Worm (Caenorhabditis elegans): ENCODE data around the gene tebp-2.

Gene tebp-2

DNA sequence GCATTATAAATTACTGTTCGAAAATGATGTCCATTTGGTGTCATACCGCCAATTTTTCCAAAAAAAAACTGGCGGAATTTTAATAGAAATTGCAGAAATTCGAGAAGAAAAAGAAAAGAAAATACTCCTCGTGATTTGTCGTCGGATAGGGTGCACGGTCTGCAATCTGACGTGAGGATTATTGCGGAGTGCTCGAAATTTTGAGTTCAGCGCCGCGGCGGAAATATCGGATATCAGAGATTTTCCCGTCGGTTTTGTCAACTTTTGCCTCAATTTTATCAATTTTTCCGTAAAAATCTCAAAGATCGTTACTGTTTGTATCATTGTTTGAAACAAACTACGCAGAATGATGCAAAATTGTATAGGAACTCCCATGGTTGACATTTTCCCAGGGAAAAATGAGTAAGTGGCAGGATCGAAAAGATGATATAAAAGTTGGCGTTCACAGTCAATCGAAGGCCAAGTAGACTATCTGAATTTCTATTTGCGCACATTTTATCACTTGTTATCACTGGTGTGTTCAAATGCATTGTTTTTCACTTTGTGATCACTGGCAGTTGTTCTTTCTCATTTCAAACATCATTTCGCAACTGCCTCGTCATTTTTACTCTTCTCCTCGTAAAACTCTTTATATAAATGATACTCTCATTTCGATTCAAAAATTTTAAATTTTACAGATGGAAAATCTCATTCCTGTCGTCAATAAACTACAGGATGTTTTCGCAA, 3.5 kb upstream of the tebp-2 start, which contains the start of the genes fem-1 and drp-1:
Gene fem-1, minus strand, starts transcription at position 150 of the 726 bp plus-strand sequence.
Gene drp-1, plus strand, starts transcription at position 676 of the 726 bp plus-strand sequence.
- TF ChIP-seq ceh-82 (tag; optimal IDR thresholded peaks at IDR 0.05) (peak in 2 of 3 experiments; percentile 9 to 23), zag-1 (tag; optimal IDR thresholded peaks at IDR 0.05) (no peak), mdl-1 (tag; optimal IDR thresholded peaks at IDR 0.05) (peak in 1 of 2 experiments; percentile 6), pax-3 (tag; optimal IDR thresholded peaks at IDR 0.05) (no peak), ztf-4 (tag; optimal IDR thresholded peaks at IDR 0.05) (no peak), dsc-1 (tag; optimal IDR thresholded peaks at IDR 0.05) (peak; percentile 20), nhr-12 (tag; optimal IDR thresholded peaks at IDR 0.05) (no peak), lsy-2 (tag; optimal IDR thresholded peaks at IDR 0.05) (peak in 1 of 2 experiments; percentile 39), nhr-47 (tag; optimal IDR thresholded peaks at IDR 0.05) (peak; percentile 24), sup-37 (GFP tag; optimal IDR thresholded peaks at IDR 0.05) (no peak), snu-23 (GFP tag; optimal IDR thresholded peaks at IDR 0.05) (peak; percentile 43), mef-2 (tag; optimal IDR thresholded peaks at IDR 0.05) (no peak), hpl-2 (GFP tag; optimal IDR thresholded peaks at IDR 0.05) (no peak), F16B12.6 (tag; optimal IDR thresholded peaks at IDR 0.05) (peak; percentile 95), nhr-77 (tag; optimal IDR thresholded peaks at IDR 0.05) (no peak), irx-1 (tag; optimal IDR thresholded peaks at IDR 0.05) (no peak), xbp-1 (tag; optimal IDR thresholded peaks at IDR 0.05) (peak; percentile 7), swsn-7 (tag; optimal IDR thresholded peaks at IDR 0.05) (peak; percentile 27), pag-3 (tag; optimal IDR thresholded peaks at IDR 0.05; ENCODE audit: borderline replicate concordance, insufficient read depth) (no peak), sptf-1 (tag; optimal IDR thresholded peaks at IDR 0.05) (no peak), lin-35 (GFP tag; optimal IDR thresholded peaks at IDR 0.05) (peak; percentile 21 to 53), nhr-28 (tag; optimal IDR thresholded peaks at IDR 0.05) (no peak), skn-1 (tag; optimal IDR thresholded peaks at IDR 0.05) (peak; percentile 4), nhr-71 (tag; optimal IDR thresholded peaks at IDR 0.05) (peak; percentile 20), nhr-11 (tag; optimal IDR thresholded peaks at IDR 0.05) (no peak), nhr-19 (GFP tag; conservative IDR thresholded peaks at IDR 0.05) (no peak), ceh-8 (GFP tag; optimal IDR thresholded peaks at IDR 0.05) (no peak), tbx-2 (tag; optimal IDR thresholded peaks at IDR 0.05) (peak; percentile 37), nhr-84 (tag; optimal IDR thresholded peaks at IDR 0.05) (no peak), C16A3.4 (tag; optimal IDR thresholded peaks at IDR 0.05) (peak; percentile 37), efl-1 (optimal IDR thresholded peaks at IDR 0.05) (peak; percentile 25 to 43), efl-1 (GFP tag; optimal IDR thresholded peaks at IDR 0.05 in 1 of 2) (peak; percentile 47 to 92), lin-14 (GFP tag; optimal IDR thresholded peaks at IDR 0.05) (no peak), hlh-17 (GFP tag; optimal IDR thresholded peaks at IDR 0.05; ENCODE audit: borderline replicate concordance) (no peak), rnt-1 (tag; optimal IDR thresholded peaks at IDR 0.05) (peak; percentile 18), lin-13 (GFP tag; optimal IDR thresholded peaks at IDR 0.05) (no peak), dpl-1 (GFP tag; optimal IDR thresholded peaks at IDR 0.05) (peak; percentile 25 to 43 (median 32)), elt-3 (tag; optimal IDR thresholded peaks at IDR 0.05) (no peak), C04F5.9 (tag; optimal IDR thresholded peaks at IDR 0.05) (no peak)

DNA sequence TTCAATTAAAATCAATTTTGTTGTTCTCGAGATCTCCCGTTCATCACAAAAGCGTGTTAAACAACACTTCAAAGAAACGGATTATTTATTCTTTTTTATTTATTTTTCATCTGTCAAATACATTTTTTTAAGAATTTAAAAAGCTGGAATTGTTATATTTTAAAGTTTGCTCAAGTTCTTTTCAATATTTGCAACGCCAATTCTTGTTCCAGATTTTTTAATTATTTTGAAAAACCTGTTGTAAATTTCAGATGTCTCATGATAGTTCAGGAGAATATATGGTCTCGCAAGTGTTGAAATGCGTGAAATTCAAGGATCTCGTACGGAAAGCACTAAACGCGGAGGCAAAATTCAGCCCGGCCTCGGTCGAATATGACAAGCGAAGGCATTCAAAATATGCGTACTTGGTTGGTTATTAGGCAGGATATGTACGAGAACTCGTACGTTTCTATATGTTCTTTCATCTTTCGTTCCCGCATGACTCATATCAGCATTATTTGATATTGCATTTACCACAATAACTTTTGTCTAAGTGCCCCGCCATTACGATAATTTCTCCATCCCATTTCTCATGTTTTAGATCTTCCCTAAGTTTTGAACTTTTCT, 3.3 kb downstream of the tebp-2 start, which contains the start of gene cec-6:
Gene cec-6, plus strand, starts transcription at position 252 of the 606 bp plus-strand sequence.
- TF ChIP-seq mdl-1 (tag; optimal IDR thresholded peaks at IDR 0.05): no peak
